Worm (Caenorhabditis elegans): Measurements from ENCODE around the gene K02H11.4.

DNA sequence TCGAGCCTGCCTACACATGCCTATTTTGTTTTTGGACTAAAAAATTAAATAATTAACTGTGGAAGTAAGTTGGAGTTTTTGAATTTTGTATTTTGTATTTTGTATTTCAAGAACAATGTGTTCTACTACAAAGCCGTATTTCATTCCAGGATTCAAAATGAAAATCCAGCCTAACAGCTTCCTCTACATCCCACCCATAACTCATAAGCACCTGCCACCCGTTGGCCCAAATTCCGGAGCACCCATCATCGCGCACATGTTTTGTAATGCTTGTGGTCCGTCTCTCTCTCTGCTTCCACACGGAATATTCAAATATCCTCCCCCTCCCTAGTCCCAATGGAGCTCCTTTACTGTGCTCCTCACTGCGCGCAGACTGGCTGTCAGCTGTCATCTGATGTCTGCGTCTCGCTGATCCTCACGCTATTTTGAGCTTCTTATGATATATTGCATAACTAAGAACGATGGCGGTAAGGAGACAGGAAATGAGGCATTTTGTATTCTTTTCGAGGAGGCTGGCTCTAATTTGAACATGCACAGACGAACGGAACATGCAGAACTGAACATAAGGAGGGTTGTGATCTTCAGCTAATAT lies 44.5 kb upstream of the K02H11.4 start:
- TF ChIP-seq mbf-1 (tag; optimal IDR thresholded peaks at IDR 0.05) (no peak), Y55F3AM.14 (GFP tag; optimal IDR thresholded peaks at IDR 0.05) (no peak), R02D3.7 (tag; optimal IDR thresholded peaks at IDR 0.05) (no peak), elt-3 (tag; optimal IDR thresholded peaks at IDR 0.05) (no peak), sem-4 (tag; optimal IDR thresholded peaks at IDR 0.05) (no peak), snpc-4 (tag; optimal IDR thresholded peaks at IDR 0.05) (no peak)

Measured in whole organism, L2 larva.